Fruit fly (Drosophila melanogaster) whole organism: ENCODE results near the gene Fer3.

Source experiments
- CG8478 ChIP-seq: fragments of >200 bp; optimal IDR thresholded peaks from 2 replicates; lab custom pipeline; 2018; ENCODE audit warnings: inconsistent platforms
- Dll ChIP-seq: fragments of >200 bp; optimal IDR thresholded peaks from 2 replicates; lab custom pipeline; 2017
- EcR ChIP-seq, 2 experiments: fragments of >200 bp; optimal IDR thresholded peaks; 2 replicates each; lab custom pipeline; 2017; ENCODE audit warnings: missing biosample characterization in 2 of 2, missing genetic modification characterization in 2 of 2, missing genetic modification reagents in 2 of 2
- pan ChIP-seq: fragments of >200 bp; optimal IDR thresholded peaks from 2 replicates; lab custom pipeline; 2017
- psq ChIP-seq: fragments of >200 bp; optimal IDR thresholded peaks from 2 replicates; lab custom pipeline; 2017
- usp ChIP-seq: fragments of >200 bp; optimal IDR thresholded peaks from 2 replicates; lab custom pipeline; 2017; ENCODE audit warnings: missing biosample characterization, missing genetic modification characterization, mixed read lengths

dm6 chr3R:11671784-11672183 is 22.3 kb downstream of the Fer3 start:
- TF ChIP-seq psq (lab: Kevin White, UChicago) (no peak), CG8478 (lab: Kevin White, UChicago) (no peak), EcR (GFP tag; optimal IDR thresholded peaks at IDR 0.05; lab: Kevin White, UChicago) (no peak), usp (no peak), pan (lab: Kevin White, UChicago) (no peak), Dll (lab: Kevin White, UChicago) (no peak)
